Fruit fly (Drosophila melanogaster): ENCODE measurements around the gene Pglym87.

The Pglym87 gene

dm6 chr3R:12259013-12259412 lies 26.5 kb upstream of the Pglym87 start:
- TF ChIP-seq fkh (GFP tag; optimal IDR thresholded peaks at IDR 0.05) (no peak), Eip78C (GFP tag) (peak; percentile 58), cyc (GFP tag; optimal IDR thresholded peaks at IDR 0.05) (no peak), Hr39 (GFP tag; optimal IDR thresholded peaks at IDR 0.05) (no peak), Sox14 (GFP tag; optimal IDR thresholded peaks at IDR 0.05) (no peak), dsx (GFP tag; optimal IDR thresholded peaks at IDR 0.05; ENCODE audit: poor library complexity, severe bottlenecking) (no peak), svp (GFP tag) (peak; percentile 100)

dm6 chr3R:12258437-12258836 lies 25.9 kb upstream of the Pglym87 start, which contains the start of the genes CG44037 and svp:
Gene CG44037, plus strand, starts transcription at chr3R:12258737.
Gene svp, plus strand, starts transcription at chr3R:12258737.
- TF ChIP-seq vri (GFP tag; optimal IDR thresholded peaks at IDR 0.05) (no peak), spab (GFP tag; optimal IDR thresholded peaks at IDR 0.05) (no peak), CG3032 (tag; optimal IDR thresholded peaks at IDR 0.05) (no peak), CG7368 (GFP tag; optimal IDR thresholded peaks at IDR 0.05) (no peak), salr (GFP tag; optimal IDR thresholded peaks at IDR 0.05) (no peak), Hr4 (GFP tag; optimal IDR thresholded peaks at IDR 0.05) (no peak), CG16779 (tag; optimal IDR thresholded peaks at IDR 0.05) (no peak), acj6 (GFP tag; optimal IDR thresholded peaks at IDR 0.05) (no peak), CG11902 (GFP tag; optimal IDR thresholded peaks at IDR 0.05) (no peak), CG10631 (GFP tag; optimal IDR thresholded peaks at IDR 0.05) (no peak), Hr38 (GFP tag; optimal IDR thresholded peaks at IDR 0.05) (no peak), CG11294 (GFP tag; IDR thresholded peaks at IDR 0.05) (no peak)

dm6 chr3R:12253887-12254286 lies 21.4 kb upstream of the Pglym87 start, which contains the start of gene CG3942:
Gene CG3942, plus strand, starts transcription at chr3R:12254187.
- no peak for TF ChIP-seq Ets96B (tag; optimal IDR thresholded peaks at IDR 0.05)
- TF ChIP-seq CG6276 (GFP tag; optimal IDR thresholded peaks at IDR 0.05): no peak
- TF ChIP-seq CG8119 (GFP tag; IDR thresholded peaks at IDR 0.05): no peak
- no peak for TF ChIP-seq Hr4 (GFP tag; optimal IDR thresholded peaks at IDR 0.05)
- TF ChIP-seq Eip75B (GFP tag; optimal IDR thresholded peaks at IDR 0.05): no peak
- no peak for TF ChIP-seq CG3032 (tag; optimal IDR thresholded peaks at IDR 0.05)
- TF ChIP-seq Lpt (GFP tag; optimal IDR thresholded peaks at IDR 0.05): no peak
- no peak for TF ChIP-seq fd59A (GFP tag; optimal IDR thresholded peaks at IDR 0.05)
- TF ChIP-seq lz (GFP tag; optimal IDR thresholded peaks at IDR 0.05): no peak
- no peak for TF ChIP-seq fd85E (GFP tag; optimal IDR thresholded peaks at IDR 0.05)
- no peak for TF ChIP-seq CG32006 (GFP tag; optimal IDR thresholded peaks at IDR 0.05)
- TF ChIP-seq acj6 (GFP tag; optimal IDR thresholded peaks at IDR 0.05): no peak
- no peak for TF ChIP-seq CG10631 (GFP tag; optimal IDR thresholded peaks at IDR 0.05)
- no peak for TF ChIP-seq Smox (GFP tag; optimal IDR thresholded peaks at IDR 0.05)

DNA sequence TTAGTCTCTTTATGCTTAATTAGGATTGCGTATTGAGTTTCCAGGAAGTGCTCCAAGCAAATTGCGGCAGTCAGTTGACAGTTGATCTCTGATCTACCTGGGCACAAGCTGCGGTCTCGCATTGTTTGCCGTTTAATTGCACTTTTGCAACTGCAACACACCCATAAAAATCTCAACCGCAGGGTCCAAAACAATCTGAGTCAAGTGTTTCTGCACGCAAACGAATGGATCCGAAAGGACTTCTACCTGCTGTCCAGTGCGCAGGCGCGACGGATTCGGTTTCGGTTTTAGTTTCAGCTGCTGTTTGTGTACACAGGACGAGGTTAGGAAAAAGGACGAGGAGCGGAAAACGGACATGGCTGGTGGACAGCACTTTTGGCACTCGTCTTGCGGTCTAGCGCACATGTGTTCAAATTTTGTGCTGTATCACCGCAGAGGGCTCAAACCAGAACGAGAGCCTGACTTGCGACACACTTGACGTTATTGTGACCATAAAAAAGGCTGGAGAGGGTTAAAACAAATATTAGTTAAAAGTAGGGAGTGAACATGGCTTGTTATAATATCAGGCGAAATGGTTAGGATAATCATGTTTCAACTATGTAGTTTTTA lies 20.0 kb upstream of the Pglym87 start:
- no peak for TF ChIP-seq acj6 (GFP tag; optimal IDR thresholded peaks at IDR 0.05)
- no peak for TF ChIP-seq CG34406 (GFP tag; optimal IDR thresholded peaks at IDR 0.05)
- TF ChIP-seq CG6163 (GFP tag; IDR thresholded peaks at IDR 0.05): no peak
- no peak for TF ChIP-seq lz (GFP tag; optimal IDR thresholded peaks at IDR 0.05)
- TF ChIP-seq Ets96B (tag; optimal IDR thresholded peaks at IDR 0.05): no peak
- TF ChIP-seq CG11762 (GFP tag; optimal IDR thresholded peaks at IDR 0.05; ENCODE audit: insufficient read depth): no peak
- no peak for TF ChIP-seq OdsH (GFP tag; optimal IDR thresholded peaks at IDR 0.05)
- no peak for TF ChIP-seq Hr39 (GFP tag; optimal IDR thresholded peaks at IDR 0.05)
- no peak for TF ChIP-seq esn (GFP tag; optimal IDR thresholded peaks at IDR 0.05)
- no peak for TF ChIP-seq CG6854 (GFP tag; optimal IDR thresholded peaks at IDR 0.05)
- no peak for TF ChIP-seq spab (GFP tag; optimal IDR thresholded peaks at IDR 0.05)

All from whole organism, prepupa.